Fruit fly (Drosophila melanogaster): Measurements from ENCODE around the gene Fer1.

The Fer1 gene

dm6 chr3R:7109760-7110303, 26.2 kb upstream of the Fer1 start (continued):
- TF ChIP-seq CG4360 (GFP tag; IDR thresholded peaks at IDR 0.05) (peak; percentile 96), Doc3 (GFP tag; IDR thresholded peaks at IDR 0.05; ENCODE audit: partially characterized antibody) (no peak), ac (GFP tag; optimal IDR thresholded peaks at IDR 0.05) (peak; percentile 19), Sin3A (optimal IDR thresholded peaks at IDR 0.05) (no peak), CG1832 (GFP tag; optimal IDR thresholded peaks at IDR 0.05) (peak; percentile 49), CG17612 (GFP tag; IDR thresholded peaks at IDR 0.05) (no peak), dan (GFP tag; IDR thresholded peaks at IDR 0.05) (no peak), Oaz (GFP tag; IDR thresholded peaks at IDR 0.05) (no peak), CG15011 (GFP tag; optimal IDR thresholded peaks at IDR 0.05) (no peak), Ravus (GFP tag; IDR thresholded peaks at IDR 0.05) (no peak), ken (GFP tag; IDR thresholded peaks at IDR 0.05) (no peak), CG17328 (GFP tag; IDR thresholded peaks at IDR 0.05) (no peak), kni (GFP tag; optimal IDR thresholded peaks at IDR 0.05) (peak; percentile 71), Adf1 (GFP tag; IDR thresholded peaks at IDR 0.05) (no peak), CG10431 (GFP tag; optimal IDR thresholded peaks at IDR 0.05) (no peak), CG12769 (tag; optimal IDR thresholded peaks at IDR 0.05) (no peak), CG17359 (tag; optimal IDR thresholded peaks at IDR 0.05) (no peak), eve (GFP tag; optimal IDR thresholded peaks at IDR 0.05) (no peak), tin (GFP tag; optimal IDR thresholded peaks at IDR 0.05) (no peak), Awh (GFP tag; IDR thresholded peaks at IDR 0.05) (no peak), nerfin-1 (tag; optimal IDR thresholded peaks at IDR 0.05) (peak; percentile 22), CG13123 (GFP tag; optimal IDR thresholded peaks at IDR 0.05) (no peak), Hr78 (GFP tag; optimal IDR thresholded peaks at IDR 0.05) (no peak), CG7928 (GFP tag; optimal IDR thresholded peaks at IDR 0.05) (no peak), dm (GFP tag; optimal IDR thresholded peaks at IDR 0.05) (no peak), CG2120 (GFP tag; optimal IDR thresholded peaks at IDR 0.05) (no peak), CG6689 (GFP tag; IDR thresholded peaks at IDR 0.05) (no peak), CG9876 (GFP tag; optimal IDR thresholded peaks at IDR 0.05) (no peak), CG8478 (optimal IDR thresholded peaks at IDR 0.05) (no peak), Lim3 (GFP tag; IDR thresholded peaks at IDR 0.05) (no peak), ash1 (GFP tag; optimal IDR thresholded peaks at IDR 0.05) (no peak), HHEX (GFP tag; optimal IDR thresholded peaks at IDR 0.05) (no peak), Bdp1 (GFP tag; optimal IDR thresholded peaks at IDR 0.05) (no peak), Usf (GFP tag; optimal IDR thresholded peaks at IDR 0.05) (no peak), Sry-β (GFP tag; optimal IDR thresholded peaks at IDR 0.05) (no peak), sisA (GFP tag; IDR thresholded peaks at IDR 0.05) (no peak), CHES-1-like (GFP tag; optimal IDR thresholded peaks at IDR 0.05) (no peak), CG4617 (GFP tag; optimal IDR thresholded peaks at IDR 0.05; ENCODE audit: borderline replicate concordance) (no peak), ewg (GFP tag; optimal IDR thresholded peaks at IDR 0.05) (no peak), run (tag; optimal IDR thresholded peaks at IDR 0.05) (no peak), chif (GFP tag; optimal IDR thresholded peaks at IDR 0.05) (no peak), nom (GFP tag; optimal IDR thresholded peaks at IDR 0.05) (peak; percentile 57), eyg (GFP tag; optimal IDR thresholded peaks at IDR 0.05) (no peak), CG13296 (GFP tag; optimal IDR thresholded peaks at IDR 0.05) (no peak), CG9817 (tag; optimal IDR thresholded peaks at IDR 0.05) (no peak), CG3995 (GFP tag; optimal IDR thresholded peaks at IDR 0.05) (no peak), crc (GFP tag; optimal IDR thresholded peaks at IDR 0.05) (no peak), ato (GFP tag; IDR thresholded peaks at IDR 0.05; ENCODE audit: partially characterized antibody) (no peak), BtbVII (GFP tag; optimal IDR thresholded peaks at IDR 0.05) (no peak), bbx (GFP tag; IDR thresholded peaks at IDR 0.05; ENCODE audit: partially characterized antibody) (no peak), sob (GFP tag; IDR thresholded peaks at IDR 0.05) (no peak), CG10959 (GFP tag; IDR thresholded peaks at IDR 0.05) (no peak)

Data from whole organism, embryonic.